Worm (Caenorhabditis elegans): ENCODE results near the gene Y38F1A.7.

ce11 chrII:12997413-12997812 is at the start of gene Y38F1A.7:
- TF ChIP-seq mdl-1 (tag; optimal IDR thresholded peaks at IDR 0.05) (no peak), ama-1 (optimal IDR thresholded peaks at IDR 0.05) (no peak), nfya-1 (tag; optimal IDR thresholded peaks at IDR 0.05; ENCODE audit: insufficient read depth) (no peak)
